Worm (Caenorhabditis elegans) whole organism, mixed stage, embryonic: ENCODE data around the gene C55B6.5.

Source experiments
- blmp-1 ChIP-seq: fragments of 150-350 bp; optimal IDR thresholded peaks from 2 replicates; lab custom pipeline; 2014; ENCODE audit warnings: missing biosample characterization, missing genetic modification characterization
- mab-5 ChIP-seq: fragments of 150-350 bp; optimal IDR thresholded peaks from 2 replicates; lab custom pipeline; 2014; ENCODE audit warnings: missing biosample characterization, missing genetic modification characterization
- nhr-237 ChIP-seq: fragments of 150-350 bp; optimal IDR thresholded peaks from 2 replicates; lab custom pipeline; 2014; ENCODE audit warnings: missing biosample characterization, missing genetic modification characterization
- nhr-76 ChIP-seq: sonication (generic microtip); optimal IDR thresholded peaks from 2 replicates; lab custom pipeline; 2017; ENCODE audit warnings: missing biosample characterization, missing genetic modification characterization
- snpc-4 ChIP-seq: fragments of 150-350 bp; optimal IDR thresholded peaks from 2 replicates; lab custom pipeline; 2014; ENCODE audit warnings: missing biosample characterization, missing genetic modification characterization
- sptf-1 ChIP-seq: sonication (generic microtip); optimal IDR thresholded peaks from 2 replicates; lab custom pipeline; 2017; ENCODE audit warnings: mild to moderate bottlenecking, missing genetic modification characterization, moderate library complexity, missing compliant biosample characterization
- unc-62 ChIP-seq: fragments of 150-350 bp; optimal IDR thresholded peaks from 2 replicates; lab custom pipeline; 2014; ENCODE audit warnings: missing biosample characterization, missing genetic modification reagents, missing genetic modification characterization
- ztf-11 ChIP-seq: fragments of 150-350 bp; optimal IDR thresholded peaks from 2 replicates; lab custom pipeline; 2014; ENCODE audit warnings: missing biosample characterization, missing genetic modification characterization

- TF ChIP-seq mab-5 (tag; lab: Kevin White, UChicago) (no peak), nhr-76 (tag; lab: Kevin White, UChicago) (no peak), nhr-237 (no peak), ztf-11 (tag; lab: Kevin White, UChicago) (no peak), unc-62 (GFP tag; lab: Kevin White, UChicago) (no peak), blmp-1 (tag; lab: Kevin White, UChicago) (no peak), snpc-4 (tag; lab: Kevin White, UChicago) (no peak), sptf-1 (no peak)
Observed at ce11 chrX:7175389-7175788, 29.7 kb downstream of the C55B6.5 start.
